Worm (Caenorhabditis elegans) whole organism, L4 larva: ENCODE measurements around the gene str-5.
"Not testable (repeated sequence)": the region's sequence is repeated elsewhere in the genome, so short reads cannot be mapped to it uniquely, and the experiment has no call there.

Experiments used
- T20F7.1 ChIP-seq: fragments of 200-800 bp; sonication (Bioruptor generic); optimal IDR thresholded peaks from 2 replicates; lab custom pipeline; 2018; ENCODE audit warnings: mild to moderate bottlenecking, missing genetic modification characterization, missing compliant biosample characterization
- T26A8.4 ChIP-seq: fragments of 200-800 bp; sonication (Bioruptor generic); IDR thresholded peaks from 2 replicates; pipeline ENCODE4 v1.3.6; 2022; ENCODE audit warnings: missing genetic modification characterization, missing compliant biosample characterization
- Y105C5A.15 ChIP-seq: fragments of 200-800 bp; sonication (Bioruptor generic); IDR thresholded peaks from 2 replicates; pipeline ENCODE4 v1.3.6; 2022; ENCODE audit warnings: missing genetic modification characterization, missing compliant biosample characterization
- Y75B8A.6 ChIP-seq: fragments of 200-800 bp; sonication (Bioruptor generic); IDR thresholded peaks from 2 replicates; pipeline ENCODE4 v1.3.6; 2022; ENCODE audit warnings: missing genetic modification reagents, missing genetic modification characterization, missing compliant biosample characterization
- ZK337.2 ChIP-seq: fragments of 200-800 bp; sonication (Bioruptor generic); IDR thresholded peaks from 2 replicates; pipeline ENCODE4 v1.3.6; 2022; ENCODE audit warnings: missing genetic modification reagents, missing genetic modification characterization, missing compliant biosample characterization
- aly-2 ChIP-seq: sonication (generic microtip); optimal IDR thresholded peaks from 2 replicates; lab custom pipeline; 2018; ENCODE audit warnings: missing biosample characterization, missing genetic modification characterization
- ama-1 ChIP-seq: fragments of 150-350 bp; optimal IDR thresholded peaks from 2 replicates; lab custom pipeline; 2014; ENCODE audit warnings: inconsistent platforms, mixed read lengths
- ceh-20 ChIP-seq: fragments of 200-800 bp; sonication (Bioruptor generic); IDR thresholded peaks from 2 replicates; pipeline ENCODE4 v1.3.6; 2022; ENCODE audit warnings: missing genetic modification reagents, missing genetic modification characterization, missing compliant biosample characterization
- ceh-44 ChIP-seq: fragments of 200-800 bp; sonication (Bioruptor generic); IDR thresholded peaks from 2 replicates; pipeline ENCODE4 v1.3.6; 2022; ENCODE audit warnings: missing genetic modification reagents, missing genetic modification characterization, missing compliant biosample characterization
- ceh-82 ChIP-seq: sonication (generic microtip); optimal IDR thresholded peaks from 2 replicates; lab custom pipeline; 2017; ENCODE audit warnings: missing biosample characterization, missing genetic modification characterization
- daf-12 ChIP-seq: fragments of 150-350 bp; optimal IDR thresholded peaks from 2 replicates; lab custom pipeline; 2014; ENCODE audit warnings: missing biosample characterization, missing genetic modification reagents, missing genetic modification characterization
- dmd-6 ChIP-seq: fragments of 200-800 bp; sonication (Bioruptor generic); IDR thresholded peaks from 2 replicates; pipeline ENCODE4 v1.3.6; 2022; ENCODE audit warnings: missing genetic modification reagents, missing genetic modification characterization, missing compliant biosample characterization
- hlh-30 ChIP-seq: sonication (generic microtip); optimal IDR thresholded peaks from 2 replicates; lab custom pipeline; 2017; ENCODE audit warnings: antibody characterized with exemption, mild to moderate bottlenecking, missing genetic modification characterization, missing compliant biosample characterization; ENCODE audit not compliant: insufficient read depth
- jun-1 ChIP-seq: fragments of 150-350 bp; optimal IDR thresholded peaks from 2 replicates; lab custom pipeline; 2014; ENCODE audit warnings: missing biosample characterization, missing genetic modification reagents, missing genetic modification characterization
- lim-7 ChIP-seq: fragments of 200-800 bp; sonication (Bioruptor generic); IDR thresholded peaks from 2 replicates; pipeline ENCODE4 v1.3.6; 2022; ENCODE audit warnings: missing genetic modification characterization, missing compliant biosample characterization
- lin-1 ChIP-seq: fragments of 200-800 bp; sonication (Bioruptor generic); IDR thresholded peaks from 2 replicates; pipeline ENCODE4 v1.3.6; 2022; ENCODE audit warnings: missing genetic modification reagents, missing genetic modification characterization, missing compliant biosample characterization
- lin-29 ChIP-seq: fragments of 200-800 bp; sonication (Bioruptor generic); IDR thresholded peaks from 2 replicates; pipeline ENCODE4 v1.3.6; 2022; ENCODE audit warnings: missing genetic modification reagents, missing genetic modification characterization, missing compliant biosample characterization
- lin-39 ChIP-seq: fragments of 150-350 bp; optimal IDR thresholded peaks from 2 replicates; lab custom pipeline; 2014; ENCODE audit warnings: missing biosample characterization, missing genetic modification reagents, missing genetic modification characterization
- lsy-2 ChIP-seq, 2 experiments: fragments of 150-350 bp in 1 of 2; sonication (generic microtip) in 1 of 2; optimal IDR thresholded peaks; 2 replicates each; lab custom pipeline; 2014 to 2017; ENCODE audit warnings: missing biosample characterization in 2 of 2, missing genetic modification characterization in 2 of 2
- madf-5 ChIP-seq, 2 experiments: fragments of 200-800 bp; sonication (Bioruptor generic); IDR thresholded peaks; 2 replicates each; pipeline ENCODE4 v1.3.6; 2022; ENCODE audit warnings: missing compliant biosample characterization in 2 of 2, missing genetic modification characterization in 2 of 2
- madf-9 ChIP-seq: fragments of 200-800 bp; sonication (Bioruptor generic); conservative IDR thresholded peaks from 2 replicates; pipeline ENCODE4 v1.3.6; 2022; ENCODE audit warnings: missing genetic modification reagents, missing genetic modification characterization, missing compliant biosample characterization
- mep-1 ChIP-seq: fragments of 150-350 bp; sonication (generic microtip); optimal IDR thresholded peaks from 3 replicates; lab custom pipeline; 2014; ENCODE audit warnings: missing biosample characterization, missing genetic modification characterization
- mes-2 ChIP-seq: sonication (generic microtip); optimal IDR thresholded peaks from 2 replicates; lab custom pipeline; 2016; ENCODE audit warnings: missing genotype, mild to moderate bottlenecking, missing genetic modification characterization, missing compliant biosample characterization; ENCODE audit not compliant: poor library complexity, severe bottlenecking
- mxl-2 ChIP-seq: fragments of 200-800 bp; sonication (Bioruptor generic); conservative IDR thresholded peaks from 2 replicates; pipeline ENCODE4 v1.3.6; 2022; ENCODE audit warnings: missing genetic modification reagents, missing genetic modification characterization, missing compliant biosample characterization
- mxl-3 ChIP-seq: fragments of 200-800 bp; sonication (Bioruptor generic); optimal IDR thresholded peaks from 2 replicates; lab custom pipeline; 2018; ENCODE audit warnings: mild to moderate bottlenecking, missing genetic modification characterization, missing compliant biosample characterization
- nhr-10 ChIP-seq: fragments of 150-350 bp; optimal IDR thresholded peaks from 2 replicates; lab custom pipeline; 2014; ENCODE audit warnings: missing biosample characterization, missing genetic modification characterization
- nhr-28 ChIP-seq: fragments of 150-350 bp; optimal IDR thresholded peaks from 2 replicates; lab custom pipeline; 2014; ENCODE audit warnings: missing biosample characterization, missing genetic modification characterization
- pqm-1 ChIP-seq: sonication (generic microtip); optimal IDR thresholded peaks from 2 replicates; lab custom pipeline; 2017; ENCODE audit warnings: missing biosample characterization, missing genetic modification characterization
- rbr-2 ChIP-seq: sonication (generic microtip); optimal IDR thresholded peaks from 2 replicates; lab custom pipeline; 2016; ENCODE audit warnings: missing genotype, missing genetic modification characterization, missing compliant biosample characterization
- saeg-2 ChIP-seq: fragments of 200-800 bp; sonication (Bioruptor generic); IDR thresholded peaks from 2 replicates; pipeline ENCODE4 v1.3.6; 2022; ENCODE audit warnings: missing genetic modification reagents, missing genetic modification characterization, missing compliant biosample characterization
- snpc-4 ChIP-seq: fragments of 150-350 bp; optimal IDR thresholded peaks from 2 replicates; lab custom pipeline; 2014; ENCODE audit warnings: missing biosample characterization, missing genetic modification characterization
- spr-3 ChIP-seq: fragments of 200-800 bp; sonication (Bioruptor generic); optimal IDR thresholded peaks from 2 replicates; lab custom pipeline; 2018; ENCODE audit warnings: mild to moderate bottlenecking, missing genetic modification characterization, missing compliant biosample characterization
- tag-97 ChIP-seq: fragments of 200-800 bp; sonication (Bioruptor generic); IDR thresholded peaks from 2 replicates; pipeline ENCODE4 v1.3.6; 2022; ENCODE audit warnings: missing genetic modification characterization, missing compliant biosample characterization
- tra-1 ChIP-seq: fragments of 200-800 bp; sonication (Bioruptor generic); IDR thresholded peaks from 2 replicates; pipeline ENCODE4 v1.3.6; 2022; ENCODE audit warnings: missing genetic modification reagents, missing genetic modification characterization, missing compliant biosample characterization
- unc-130 ChIP-seq: sonication (generic microtip); optimal IDR thresholded peaks from 2 replicates; lab custom pipeline; 2016; ENCODE audit warnings: missing genetic modification reagents, missing genetic modification characterization, missing compliant biosample characterization
- unc-39 ChIP-seq: sonication (generic microtip); optimal IDR thresholded peaks from 2 replicates; lab custom pipeline; 2017; ENCODE audit warnings: missing biosample characterization, missing genetic modification characterization
- unc-62 ChIP-seq, 3 experiments: fragments of 150-350 bp in 1 of 3; sonication (generic microtip); optimal IDR thresholded peaks in 2 of 3; peaks in 1 of 3; 1 replicate in 1 of 3; 2 replicates in 2 of 3; lab custom pipeline; 2014 to 2017; ENCODE audit warnings: missing biosample characterization in 3 of 3, missing genetic modification characterization in 3 of 3, missing genetic modification reagents in 3 of 3, missing genotype in 1 of 3
- zag-1 ChIP-seq: fragments of 150-350 bp; optimal IDR thresholded peaks from 2 replicates; lab custom pipeline; 2014; ENCODE audit warnings: missing biosample characterization, missing genetic modification characterization
- zfp-2 ChIP-seq: sonication (generic microtip); optimal IDR thresholded peaks from 2 replicates; lab custom pipeline; 2016; ENCODE audit warnings: mild to moderate bottlenecking, missing genetic modification characterization, missing compliant biosample characterization
- zfp-3 ChIP-seq: fragments of 200-800 bp; sonication (Bioruptor generic); conservative IDR thresholded peaks from 2 replicates; pipeline ENCODE4 v1.3.6; 2022; ENCODE audit warnings: missing genetic modification reagents, missing genetic modification characterization, missing compliant biosample characterization
- zip-11 ChIP-seq: fragments of 200-800 bp; sonication (Bioruptor generic); IDR thresholded peaks from 2 replicates; pipeline ENCODE4 v1.3.6; 2022; ENCODE audit warnings: missing genetic modification characterization, missing compliant biosample characterization

The str-5 gene

DNA sequence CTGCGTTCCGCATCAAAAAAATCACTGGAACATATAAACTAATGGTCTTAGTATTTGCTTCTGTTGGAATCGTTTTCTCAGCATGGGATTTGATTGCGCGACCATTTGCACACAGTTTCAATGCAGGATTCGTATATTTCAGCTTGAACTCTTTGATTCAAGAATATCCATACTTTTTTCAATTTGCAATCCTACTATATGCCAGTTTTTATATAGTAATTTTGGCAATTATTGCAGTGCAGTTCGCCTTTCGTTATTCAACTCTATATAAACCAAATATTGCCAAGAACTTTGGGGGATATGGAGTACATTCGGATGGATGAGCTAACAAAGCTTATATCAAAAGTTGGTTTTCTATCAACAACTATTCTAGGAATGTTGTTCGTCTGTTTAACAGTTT lies at the start of gene str-5:
Gene str-5 (plus strand): TSS at position 301 of the 400 bp plus-strand sequence.
- TF ChIP-seq mxl-2 (GFP tag; lab: Robert Waterston, UW); daf-12 (tag; lab: Kevin White, UChicago); unc-130: not testable (repeated sequence)

DNA sequence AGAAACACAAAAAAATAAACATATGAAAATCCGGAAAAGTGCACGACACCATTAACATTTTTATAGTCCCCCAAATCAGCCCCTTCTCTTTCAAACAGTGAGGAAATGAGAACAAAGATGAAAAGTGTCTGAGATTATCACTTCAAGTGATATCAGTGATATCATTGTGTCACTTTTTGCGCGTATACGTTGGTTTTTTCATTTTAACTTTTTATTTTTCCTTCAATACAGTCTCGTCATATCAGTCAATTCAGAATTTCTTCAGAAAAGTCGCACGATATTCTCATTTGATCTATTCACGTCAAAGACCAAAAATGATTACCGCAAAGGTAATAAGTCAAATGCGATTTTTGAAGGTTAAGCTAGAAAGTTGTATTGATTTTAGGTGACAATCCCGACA lies 48.3 kb upstream of the str-5 start, which contains the start of gene twk-34:
Gene twk-34 (plus strand): TSS at position 216 of the 400 bp plus-strand sequence.
- no peak for TF ChIP-seq aly-2
- peak; percentile 21; the same call in 1 of the 2 replicates for TF ChIP-seq dmd-6 (GFP tag; lab: Robert Waterston, UW)
- TF ChIP-seq nhr-28 (tag; lab: Kevin White, UChicago): peak; percentile 7

DNA sequence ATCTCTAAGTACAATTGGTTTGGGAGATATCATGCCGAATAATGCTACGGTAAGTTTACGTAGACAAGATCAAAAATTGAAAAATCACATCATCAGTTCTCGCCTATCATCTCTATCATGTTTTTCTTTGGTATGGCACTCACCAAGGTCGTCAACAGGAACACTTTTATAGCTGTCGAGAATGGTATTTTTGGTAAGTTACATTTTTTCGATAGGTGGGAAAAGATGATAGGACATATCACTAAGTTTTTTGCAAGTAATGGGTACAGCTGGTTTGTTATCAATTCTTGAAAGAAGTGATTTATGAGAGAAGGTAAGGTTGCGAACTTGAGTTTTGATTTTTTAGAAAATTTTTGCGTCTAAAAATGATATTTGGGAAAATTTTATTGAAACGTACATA lies 45.1 kb upstream of the str-5 start:
- TF ChIP-seq ceh-82 (tag; lab: Kevin White, UChicago): no peak
- no peak for TF ChIP-seq tag-97 (GFP tag; lab: Robert Waterston, UW)
- TF ChIP-seq mxl-3 (GFP tag; lab: Kevin White, UChicago): no peak
- TF ChIP-seq spr-3 (GFP tag; lab: Kevin White, UChicago): no peak
- TF ChIP-seq hlh-30: no peak
- no peak for TF ChIP-seq ama-1 (lab: Kevin White, UChicago)
- TF ChIP-seq nhr-28 (tag; lab: Kevin White, UChicago): peak; percentile 55
- no peak; the same call in none of the 2 replicates for TF ChIP-seq dmd-6 (GFP tag; lab: Robert Waterston, UW)
- TF ChIP-seq tra-1 (GFP tag; lab: Robert Waterston, UW): 0 out of 2 replicates have a peak, but pooled peaks have one; percentile 31
- TF ChIP-seq unc-62 (GFP tag; optimal IDR thresholded peaks at IDR 0.05 in 1 of 2; lab: Kevin White, UChicago): peak in 1 of 2 experiments; percentile 81
- TF ChIP-seq unc-62 (tag; optimal IDR thresholded peaks at IDR 0.05; lab: Kevin White, UChicago): no peak
- no peak for TF ChIP-seq zag-1 (tag; lab: Kevin White, UChicago)
- TF ChIP-seq zfp-2 (tag; lab: Kevin White, UChicago): no peak
- TF ChIP-seq madf-9: no peak
- TF ChIP-seq saeg-2 (GFP tag; lab: Robert Waterston, UW): no peak
- no peak for TF ChIP-seq mes-2 (tag; lab: Kevin White, UChicago)
- no peak for TF ChIP-seq lin-39 (tag; lab: Kevin White, UChicago)
- no peak for TF ChIP-seq lin-1 (GFP tag; lab: Robert Waterston, UW)
- no peak for TF ChIP-seq Y105C5A.15
- TF ChIP-seq ceh-20 (GFP tag; lab: Robert Waterston, UW): 0 out of 2 replicates have a peak, but pooled peaks have one; percentile 20
- no peak for TF ChIP-seq rbr-2 (tag; lab: Kevin White, UChicago)
- TF ChIP-seq T26A8.4: no peak

DNA sequence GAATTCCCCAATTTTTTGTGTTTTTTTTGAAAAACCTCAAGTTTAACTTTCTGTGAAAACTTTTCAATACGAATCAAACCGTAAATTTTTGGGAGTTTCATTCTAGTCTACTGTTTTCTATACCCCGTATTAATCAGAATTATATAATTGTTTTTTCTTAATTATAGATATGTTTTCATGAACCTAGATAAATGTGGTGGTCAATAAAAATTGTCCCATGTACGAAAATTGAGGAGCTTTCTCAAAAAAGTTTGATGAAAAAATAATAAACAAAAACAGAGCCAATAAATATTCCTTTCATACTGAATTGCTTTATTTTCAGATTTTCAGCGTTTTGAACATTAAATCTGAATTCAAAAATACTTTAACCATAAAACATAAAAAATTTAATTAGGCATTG lies 42.6 kb upstream of the str-5 start, which contains the start of gene Y6E2A.1:
Gene Y6E2A.1 (minus strand): TSS at position 101 of the 400 bp plus-strand sequence.
- TF ChIP-seq lim-7 (GFP tag; lab: Robert Waterston, UW) (no peak), nhr-10 (no peak), zip-11 (GFP tag; lab: Robert Waterston, UW) (no peak), lin-29 (GFP tag; lab: Robert Waterston, UW) (no peak), unc-62 (GFP tag; optimal IDR thresholded peaks at IDR 0.05 in 1 of 2; lab: Kevin White, UChicago) (no peak), unc-62 (tag; optimal IDR thresholded peaks at IDR 0.05; lab: Kevin White, UChicago) (no peak), lsy-2 (tag; optimal IDR thresholded peaks at IDR 0.05; lab: Kevin White, UChicago) (no peak)
- TF ChIP-seq, all 104 proteins: peak for 0

DNA sequence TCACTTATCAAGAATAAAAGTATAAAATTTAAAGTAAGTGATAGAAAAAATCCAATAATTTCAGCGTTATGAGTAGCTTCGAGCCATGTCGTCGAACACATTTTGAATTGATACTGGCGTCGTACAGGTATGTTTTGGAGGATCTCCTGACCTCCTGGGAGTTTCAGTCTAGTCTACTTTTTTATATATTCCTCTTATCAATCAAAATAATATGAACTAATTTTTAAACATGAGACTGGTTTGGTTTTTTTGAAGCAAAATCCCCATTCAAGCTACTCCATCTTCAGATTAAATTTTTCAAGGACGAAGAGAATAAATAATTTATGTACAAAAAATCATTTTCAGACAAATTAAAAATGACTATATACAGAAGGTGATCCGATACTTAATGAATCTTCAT lies 41.1 kb upstream of the str-5 start, which contains the start of gene str-101:
Gene str-101 (minus strand): TSS at position 101 of the 400 bp plus-strand sequence.
- TF ChIP-seq mep-1 (tag; lab: Kevin White, UChicago): no peak
- TF ChIP-seq T20F7.1 (GFP tag; lab: Kevin White, UChicago): no peak
- TF ChIP-seq pqm-1: no peak
- no peak for TF ChIP-seq ZK337.2 (GFP tag; lab: Robert Waterston, UW)
- TF ChIP-seq tag-97 (GFP tag; lab: Robert Waterston, UW): no peak
- TF ChIP-seq Y75B8A.6 (GFP tag; lab: Robert Waterston, UW): no peak
- TF ChIP-seq zag-1 (tag; lab: Kevin White, UChicago): no peak
- no peak for TF ChIP-seq aly-2
- no peak for TF ChIP-seq zfp-3 (GFP tag; lab: Robert Waterston, UW)
- TF ChIP-seq snpc-4 (tag; lab: Kevin White, UChicago): no peak
- no peak for TF ChIP-seq zfp-2 (tag; lab: Kevin White, UChicago)
- TF ChIP-seq ceh-44 (GFP tag; lab: Robert Waterston, UW): no peak
- TF ChIP-seq hlh-30: no peak
- TF ChIP-seq spr-3 (GFP tag; lab: Kevin White, UChicago): no peak
- TF ChIP-seq jun-1: no peak
- no peak for TF ChIP-seq madf-5 (GFP tag; IDR thresholded peaks at IDR 0.05; lab: Robert Waterston, UW)
- TF ChIP-seq lim-7 (GFP tag; lab: Robert Waterston, UW): no peak
- TF ChIP-seq tra-1 (GFP tag; lab: Robert Waterston, UW): no peak
- TF ChIP-seq unc-39 (tag; lab: Kevin White, UChicago): no peak
- TF ChIP-seq T26A8.4: no peak
